Fruit fly (Drosophila melanogaster) whole organism, larva: ENCODE results near the gene Atg17.

Experiments used
- noc ChIP-seq: fragments of 200-800 bp; sonication (Bioruptor generic); optimal IDR thresholded peaks from 3 replicates; lab custom pipeline; 2019; ENCODE audit warnings: missing biosample characterization, mild to moderate bottlenecking, missing genetic modification characterization, moderate library complexity

Gene Atg17

dm6 chr3R:5716755-5717309 lies 47.3 kb downstream of the Atg17 start, which contains the start of gene cas:
Gene cas, minus strand, starts transcription at chr3R:5716805.
- no peak for TF ChIP-seq noc (tag; lab: Kevin White, UChicago)

DNA sequence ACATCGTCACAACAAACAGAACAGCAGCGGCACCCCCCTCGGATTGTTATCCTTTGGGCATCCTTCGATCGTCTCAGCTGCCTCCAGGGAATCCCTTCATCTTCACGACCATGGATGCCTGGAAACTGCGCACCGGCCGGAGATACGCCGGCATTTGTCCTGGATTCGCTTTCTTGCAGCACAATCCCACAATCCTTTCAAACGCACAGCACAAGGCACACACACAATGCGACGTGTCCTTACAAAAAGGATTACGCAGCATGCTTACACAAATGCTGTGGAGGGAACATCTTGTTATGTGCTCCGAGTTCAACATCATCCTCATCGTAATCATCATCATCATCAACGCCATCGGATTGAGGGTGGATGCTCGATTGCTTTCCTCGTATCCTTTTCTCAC lies 53.6 kb downstream of the Atg17 start:
- TF ChIP-seq noc (tag; lab: Kevin White, UChicago) = no peak

DNA sequence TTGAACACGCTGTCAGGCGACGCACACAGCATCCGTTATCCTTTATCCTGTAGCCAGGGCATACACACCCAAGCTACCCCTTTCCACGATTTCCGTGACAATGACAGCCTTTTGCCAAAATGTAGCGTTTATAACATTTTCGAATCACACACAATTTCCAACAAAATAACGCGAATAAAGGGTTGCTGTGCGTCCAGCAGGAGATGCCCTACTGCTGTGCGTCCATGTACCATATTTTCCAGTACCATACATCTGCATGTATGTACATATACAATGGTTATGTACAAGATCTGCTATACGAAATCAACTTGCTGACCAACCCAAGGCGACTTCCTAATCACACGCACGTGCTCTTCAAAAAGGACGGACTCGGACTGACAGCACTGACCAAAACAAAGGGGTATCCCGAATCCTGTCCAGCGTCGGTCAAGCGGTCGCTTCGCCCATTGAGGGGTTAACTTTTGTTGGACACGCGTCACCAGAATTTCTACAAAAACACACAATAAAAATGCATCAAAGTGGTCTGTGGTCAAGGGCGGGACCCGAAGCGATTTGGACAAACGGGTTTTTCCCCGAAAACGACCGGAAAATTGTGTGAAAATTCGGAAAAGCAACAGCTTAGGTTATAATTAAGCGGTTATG lies 58.3 kb downstream of the Atg17 start:
- TF ChIP-seq noc (tag; lab: Kevin White, UChicago) = no peak
